Fruit fly (Drosophila melanogaster): ENCODE data around the gene holn1.
A peak's percentile ranks its signal among the peaks of the same experiment; 100 is the strongest.

The holn1 gene

dm6 chr2L:10405008-10405654 lies 30.7 kb upstream of the holn1 start, which contains the start of the genes CG17768, LSm-4 and Ir31a:
TSS of gene CG17768 (minus strand) at chr2L:10405203.
TSS of gene LSm-4 (minus strand) at chr2L:10405203.
TSS of gene Ir31a (plus strand) at chr2L:10405565.
- TF ChIP-seq Eip78C (GFP tag) (peak; percentile 23), CG3919 (GFP tag; optimal IDR thresholded peaks at IDR 0.05) (no peak), fkh (GFP tag; optimal IDR thresholded peaks at IDR 0.05) (peak; percentile 33)

dm6 chr2L:10408122-10408576 lies 27.6 kb upstream of the holn1 start, which contains the start of the genes Ip259 and RpS27A:
TSS of gene Ip259 (plus strand) at chr2L:10408352.
TSS of gene RpS27A (plus strand) at chr2L:10408352.
- TF ChIP-seq CG8119 (GFP tag; IDR thresholded peaks at IDR 0.05) (peak; percentile 36; the same call in 1 of the 3 replicates), esn (GFP tag; optimal IDR thresholded peaks at IDR 0.05) (peak; percentile 85), pdm3 (GFP tag; optimal IDR thresholded peaks at IDR 0.05) (no peak), Eip78C (GFP tag) (peak; percentile 90), CG8319 (GFP tag; optimal IDR thresholded peaks at IDR 0.05) (peak; percentile 60), Met (GFP tag; optimal IDR thresholded peaks at IDR 0.05) (no peak), CG1621 (tag; optimal IDR thresholded peaks at IDR 0.05) (no peak), dsx (GFP tag; optimal IDR thresholded peaks at IDR 0.05; ENCODE audit: poor library complexity, severe bottlenecking) (no peak), CG11902 (GFP tag; optimal IDR thresholded peaks at IDR 0.05) (peak; percentile 38), topi (GFP tag; optimal IDR thresholded peaks at IDR 0.05) (peak; percentile 71), fd59A (GFP tag; optimal IDR thresholded peaks at IDR 0.05) (peak; percentile 56), CG9139 (GFP tag; optimal IDR thresholded peaks at IDR 0.05) (peak; percentile 61), Gug (GFP tag; IDR thresholded peaks at IDR 0.05) (0 out of 2 replicates have a peak, but pooled peaks have one; percentile 19), CG31627 (GFP tag; optimal IDR thresholded peaks at IDR 0.05) (peak; percentile 77), CG11762 (GFP tag; optimal IDR thresholded peaks at IDR 0.05; ENCODE audit: insufficient read depth) (peak; percentile 27), CG6163 (GFP tag; IDR thresholded peaks at IDR 0.05) (no peak), achi (GFP tag; optimal IDR thresholded peaks at IDR 0.05) (no peak), lz (GFP tag; optimal IDR thresholded peaks at IDR 0.05) (peak; percentile 80), OdsH (GFP tag; optimal IDR thresholded peaks at IDR 0.05) (peak; percentile 58), Blimp-1 (GFP tag; optimal IDR thresholded peaks at IDR 0.05) (peak; percentile 61), CG16779 (tag; optimal IDR thresholded peaks at IDR 0.05) (no peak), Hr4 (GFP tag; optimal IDR thresholded peaks at IDR 0.05) (peak; percentile 2), CG7368 (GFP tag; optimal IDR thresholded peaks at IDR 0.05) (no peak), CG6854 (GFP tag; optimal IDR thresholded peaks at IDR 0.05) (peak; percentile 84), CG6808 (GFP tag; optimal IDR thresholded peaks at IDR 0.05) (no peak), net (GFP tag; optimal IDR thresholded peaks at IDR 0.05) (no peak), CG34406 (GFP tag; optimal IDR thresholded peaks at IDR 0.05) (peak; percentile 67), ss (GFP tag; optimal IDR thresholded peaks at IDR 0.05) (peak in 1 of 2 experiments; percentile 77), CG10669 (GFP tag; optimal IDR thresholded peaks at IDR 0.05) (peak; percentile 62), spab (GFP tag; optimal IDR thresholded peaks at IDR 0.05) (no peak), CG8632 (GFP tag; optimal IDR thresholded peaks at IDR 0.05) (peak; percentile 32), acj6 (GFP tag; optimal IDR thresholded peaks at IDR 0.05) (peak; percentile 70), Sox14 (GFP tag; optimal IDR thresholded peaks at IDR 0.05) (no peak), cyc (GFP tag; optimal IDR thresholded peaks at IDR 0.05) (peak; percentile 76), fkh (GFP tag; optimal IDR thresholded peaks at IDR 0.05) (peak; percentile 59), Hr38 (GFP tag; optimal IDR thresholded peaks at IDR 0.05) (no peak), CG3032 (tag; optimal IDR thresholded peaks at IDR 0.05) (peak; percentile 62), CG6792 (GFP tag; optimal IDR thresholded peaks at IDR 0.05) (peak; percentile 59), Sox15 (GFP tag; optimal IDR thresholded peaks at IDR 0.05) (peak; percentile 47), salr (GFP tag; optimal IDR thresholded peaks at IDR 0.05) (peak in 1 of 2 experiments; percentile 88), CG11294 (GFP tag; IDR thresholded peaks at IDR 0.05) (no peak), Ets21C (GFP tag; optimal IDR thresholded peaks at IDR 0.05) (peak; percentile 6), Hr39 (GFP tag; optimal IDR thresholded peaks at IDR 0.05) (no peak), CG10631 (GFP tag; optimal IDR thresholded peaks at IDR 0.05) (no peak), Lpt (GFP tag; optimal IDR thresholded peaks at IDR 0.05) (no peak), fd85E (GFP tag; optimal IDR thresholded peaks at IDR 0.05) (peak; percentile 63), CG6276 (GFP tag; optimal IDR thresholded peaks at IDR 0.05) (no peak)
